Fruit fly (Drosophila melanogaster): ENCODE data around the gene CG9692.

- peak; percentile 95 for TF ChIP-seq CG2875 (GFP tag; optimal IDR thresholded peaks at IDR 0.05)
- no peak for TF ChIP-seq gfzf (GFP tag; optimal IDR thresholded peaks at IDR 0.05)
Observed at dm6 chr3L:16659959-16660870, 44.6 kb upstream of the CG9692 start.

Measured in whole organism, embryonic.